Fruit fly (Drosophila melanogaster): Measurements from ENCODE around the gene CG10195.

DNA sequence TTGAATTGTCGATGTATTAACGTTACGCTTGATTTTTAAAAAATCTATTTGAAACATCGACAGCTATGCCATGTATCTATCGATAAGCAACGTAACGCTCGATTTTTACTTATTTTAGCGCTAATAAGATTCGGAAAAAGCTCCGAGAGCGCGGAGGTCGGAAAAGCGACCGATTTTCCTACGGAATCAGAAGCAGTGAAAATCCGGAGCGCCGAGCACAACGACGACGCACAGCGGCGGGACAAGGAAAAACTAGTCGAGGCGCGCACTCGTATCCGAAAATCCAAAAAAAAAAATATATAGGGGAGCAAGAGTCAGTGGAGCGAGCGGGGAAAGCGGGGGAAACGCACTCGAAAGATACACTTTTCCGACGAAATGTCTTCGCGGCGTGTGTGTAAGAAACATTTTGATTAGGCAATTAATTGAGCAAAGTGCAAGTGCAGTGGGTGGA is 34.2 kb upstream of the CG10195 start, which contains the start of gene CG10132:
- no peak for TF ChIP-seq Myc (optimal IDR thresholded peaks at IDR 0.05)
- TF ChIP-seq psq (optimal IDR thresholded peaks at IDR 0.05): no peak
- TF ChIP-seq h (optimal IDR thresholded peaks at IDR 0.05): no peak
- TF ChIP-seq Sin3A (optimal IDR thresholded peaks at IDR 0.05): no peak
- no peak for TF ChIP-seq insv (optimal IDR thresholded peaks at IDR 0.05)
- no peak for TF ChIP-seq ttk (optimal IDR thresholded peaks at IDR 0.05)

Measured in Kc167 (cell line).